Fruit fly (Drosophila melanogaster): ENCODE measurements around the gene CG6333.

CG6333 gene

DNA sequence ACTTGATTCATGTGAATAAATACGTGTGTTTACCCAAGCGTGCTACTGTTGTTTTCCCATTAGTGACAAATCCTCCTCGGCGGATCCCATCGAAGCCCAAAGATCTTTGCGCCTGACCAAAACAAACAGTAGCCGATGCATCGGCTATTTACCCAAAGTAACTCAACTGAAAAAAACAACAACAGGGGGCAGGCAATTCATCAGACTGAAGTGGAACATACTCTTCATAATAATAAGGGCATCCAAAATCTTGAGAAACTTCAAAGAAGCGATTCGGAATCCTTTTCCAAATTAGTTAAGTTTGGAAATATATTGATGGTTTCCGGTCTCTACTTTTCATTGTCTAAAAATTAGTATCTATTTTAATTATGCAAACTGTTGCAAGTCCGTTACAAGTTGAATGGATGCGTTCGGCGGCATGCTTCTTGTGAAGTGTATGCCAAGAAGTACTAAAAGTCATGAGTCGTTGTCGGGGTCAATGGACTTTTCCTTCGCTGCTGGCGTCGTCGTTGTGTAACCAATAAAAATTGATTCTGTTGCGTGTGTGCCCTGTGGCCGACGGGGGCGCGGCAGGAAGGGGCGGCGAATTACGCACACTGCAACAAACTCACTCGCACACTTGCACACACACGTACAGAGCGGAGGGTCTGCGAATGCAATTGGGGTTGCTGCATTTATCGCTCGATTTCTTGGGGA, 9.4 kb upstream of the CG6333 start (continued):
- TF ChIP-seq Ets65A (GFP tag): no peak
- no peak for TF ChIP-seq MBD-R2 (GFP tag; IDR thresholded peaks at IDR 0.05)
- no peak for TF ChIP-seq CG11456 (GFP tag; IDR thresholded peaks at IDR 0.05)
- TF ChIP-seq seq (GFP tag; IDR thresholded peaks at IDR 0.05): no peak

DNA sequence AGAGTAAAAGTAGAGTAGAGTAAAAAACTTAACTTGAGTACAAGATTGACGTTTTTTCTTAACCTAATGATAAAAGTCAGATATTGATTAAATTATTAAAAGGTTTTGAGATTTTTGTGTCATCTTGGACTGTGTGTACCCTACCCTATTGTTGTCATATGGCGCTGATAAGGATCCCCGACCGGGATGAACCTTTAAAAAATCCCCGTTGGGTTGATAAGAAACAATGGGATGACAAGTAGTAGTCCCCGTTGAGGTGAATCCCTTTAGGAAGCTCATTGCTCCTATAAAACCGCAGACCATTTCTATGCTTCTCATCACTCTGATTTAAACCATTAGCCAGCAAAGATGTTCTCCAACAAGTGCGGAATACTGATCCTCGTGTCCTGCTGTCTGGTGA, 8.5 kb upstream of the CG6333 start, which contains the start of gene edin:
TSS of gene edin (plus strand) at position 340 of the 400 bp plus-strand sequence.
- no peak for TF ChIP-seq CG17612 (GFP tag; IDR thresholded peaks at IDR 0.05)
- peak; percentile 35 for TF ChIP-seq sens (GFP tag)

DNA sequence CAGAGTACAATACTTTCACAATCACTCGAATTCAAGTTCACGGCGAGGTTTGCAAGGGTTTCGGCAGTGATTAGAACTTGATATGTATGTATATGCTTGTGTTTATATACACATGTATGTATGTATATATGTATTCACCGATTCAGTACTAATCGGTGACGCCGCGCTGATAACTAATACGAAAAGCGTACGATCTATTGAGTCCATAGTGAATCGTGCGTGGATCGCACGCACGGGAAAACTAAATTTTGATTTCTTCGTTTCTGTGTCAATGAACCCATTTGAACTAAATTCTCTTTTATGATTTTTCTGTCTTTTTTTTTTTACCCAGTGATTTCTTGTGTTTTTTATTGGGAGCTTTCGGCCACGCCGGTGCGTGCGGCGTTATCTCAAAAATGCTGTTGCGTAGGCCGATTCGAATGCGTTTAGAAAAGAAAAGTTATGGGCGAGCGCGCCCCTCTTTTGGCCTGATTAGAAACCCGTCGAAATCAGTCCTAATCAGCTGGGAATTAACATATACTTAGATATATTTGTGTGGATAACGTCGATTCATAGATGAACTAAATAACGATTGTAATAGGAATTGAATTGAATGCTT, 7.9 kb upstream of the CG6333 start:
- TF ChIP-seq al (GFP tag; IDR thresholded peaks at IDR 0.05) (no peak), Fer2 (tag; optimal IDR thresholded peaks at IDR 0.05) (no peak), oc (tag; optimal IDR thresholded peaks at IDR 0.05) (peak; percentile 19), CG8924 (tag; optimal IDR thresholded peaks at IDR 0.05) (no peak), ERR (GFP tag; optimal IDR thresholded peaks at IDR 0.05) (no peak), Nf-YB (GFP tag; optimal IDR thresholded peaks at IDR 0.05) (no peak), ara (GFP tag; IDR thresholded peaks at IDR 0.05) (0 out of 2 replicates have a peak, but pooled peaks have one; percentile 32), CG4360 (GFP tag; IDR thresholded peaks at IDR 0.05) (no peak), CG2116 (GFP tag; optimal IDR thresholded peaks at IDR 0.05) (no peak), Spps (tag; optimal IDR thresholded peaks at IDR 0.05) (no peak), Dek (tag; optimal IDR thresholded peaks at IDR 0.05) (no peak), luna (GFP tag; optimal IDR thresholded peaks at IDR 0.05) (no peak), CG3407 (GFP tag; optimal IDR thresholded peaks at IDR 0.05) (no peak), Doc2 (GFP tag; IDR thresholded peaks at IDR 0.05) (no peak), ftz-f1 (GFP tag; optimal IDR thresholded peaks at IDR 0.05) (no peak), CkIIα-i1 (GFP tag; IDR thresholded peaks at IDR 0.05) (no peak), CG15269 (tag; optimal IDR thresholded peaks at IDR 0.05) (no peak), chn (GFP tag; optimal IDR thresholded peaks at IDR 0.05) (no peak), Jarid2 (GFP tag; optimal IDR thresholded peaks at IDR 0.05) (no peak), cwo (GFP tag; optimal IDR thresholded peaks at IDR 0.05) (peak; percentile 66), CG9437 (GFP tag; optimal IDR thresholded peaks at IDR 0.05) (no peak), Aef1 (GFP tag; IDR thresholded peaks at IDR 0.05) (no peak), cato (GFP tag; optimal IDR thresholded peaks at IDR 0.05; ENCODE audit: borderline replicate concordance) (no peak), Deaf1 (tag; optimal IDR thresholded peaks at IDR 0.05) (peak; percentile 38), otp (GFP tag; IDR thresholded peaks at IDR 0.05) (no peak), CG18599 (GFP tag; optimal IDR thresholded peaks at IDR 0.05) (no peak), CG10209 (GFP tag; optimal IDR thresholded peaks at IDR 0.05) (no peak), Dip3 (GFP tag; optimal IDR thresholded peaks at IDR 0.05) (no peak), sc (optimal IDR thresholded peaks at IDR 0.05) (no peak), sc (GFP tag; optimal IDR thresholded peaks at IDR 0.05) (no peak), CG31441 (GFP tag; IDR thresholded peaks at IDR 0.05) (no peak), kay (GFP tag; optimal IDR thresholded peaks at IDR 0.05) (no peak), fru (optimal IDR thresholded peaks at IDR 0.05) (no peak), CG6689 (GFP tag; IDR thresholded peaks at IDR 0.05) (no peak), lab (GFP tag; optimal IDR thresholded peaks at IDR 0.05) (no peak), run (tag; optimal IDR thresholded peaks at IDR 0.05) (no peak), gt (GFP tag; IDR thresholded peaks at IDR 0.05) (no peak), NFAT (GFP tag; IDR thresholded peaks at IDR 0.05) (no peak), GATAe (GFP tag; conservative IDR thresholded peaks at IDR 0.05) (0 out of 2 replicates have a peak, but pooled peaks have one; percentile 32), Dip2 (GFP tag; IDR thresholded peaks at IDR 0.05) (no peak), dati (GFP tag; IDR thresholded peaks at IDR 0.05) (no peak), pros (GFP tag; optimal IDR thresholded peaks at IDR 0.05) (peak; percentile 1)

Data from whole organism, embryonic.